Worm (Caenorhabditis elegans) whole organism, L3 larva: ENCODE measurements around the gene F23D12.3.
A peak's percentile ranks its signal among the peaks of the same experiment; 100 is the strongest.

Experiments used
- R02D3.7 ChIP-seq: fragments of 150-350 bp; optimal IDR thresholded peaks from 2 replicates; lab custom pipeline; 2014; ENCODE audit warnings: missing biosample characterization, missing genetic modification characterization
- ZK546.5 ChIP-seq: sonication (generic microtip); optimal IDR thresholded peaks from 2 replicates; lab custom pipeline; 2017; ENCODE audit warnings: missing biosample characterization, missing genetic modification characterization
- aly-2 ChIP-seq: fragments of 150-350 bp; optimal IDR thresholded peaks from 2 replicates; lab custom pipeline; 2014; ENCODE audit warnings: missing biosample characterization, missing genetic modification characterization
- ama-1 ChIP-seq: fragments of 150-350 bp; optimal IDR thresholded peaks from 2 replicates; lab custom pipeline; 2018
- ceh-16 ChIP-seq: sonication (generic microtip); optimal IDR thresholded peaks from 2 replicates; lab custom pipeline; 2017; ENCODE audit warnings: missing biosample characterization, missing genetic modification characterization
- ceh-28 ChIP-seq: fragments of 150-350 bp; optimal IDR thresholded peaks from 2 replicates; lab custom pipeline; 2014; ENCODE audit warnings: missing biosample characterization, missing genetic modification reagents, missing genetic modification characterization
- ceh-82 ChIP-seq: fragments of 150-350 bp; optimal IDR thresholded peaks from 2 replicates; lab custom pipeline; 2014; ENCODE audit warnings: missing biosample characterization, missing genetic modification characterization
- ceh-9 ChIP-seq: sonication (generic microtip); optimal IDR thresholded peaks from 2 replicates; lab custom pipeline; 2018; ENCODE audit warnings: missing biosample characterization, missing genetic modification characterization
- daf-12 ChIP-seq: fragments of 150-350 bp; optimal IDR thresholded peaks from 2 replicates; lab custom pipeline; 2014; ENCODE audit warnings: missing biosample characterization, missing genetic modification reagents, missing genetic modification characterization
- egl-27 ChIP-seq: sonication (generic microtip); optimal IDR thresholded peaks from 4 replicates; lab custom pipeline; 2017; ENCODE audit warnings: missing biosample characterization, missing genetic modification reagents, missing genetic modification characterization
- egl-5 ChIP-seq: fragments of 150-350 bp; optimal IDR thresholded peaks from 2 replicates; lab custom pipeline; 2017; ENCODE audit warnings: missing biosample characterization, missing genetic modification reagents, missing genetic modification characterization, inconsistent platforms
- elt-1 ChIP-seq: fragments of 150-350 bp; optimal IDR thresholded peaks from 2 replicates; lab custom pipeline; 2014; ENCODE audit warnings: missing biosample characterization, missing genetic modification characterization
- elt-2 ChIP-seq: sonication (generic microtip); optimal IDR thresholded peaks from 2 replicates; lab custom pipeline; 2016; ENCODE audit warnings: missing genetic modification reagents, mild to moderate bottlenecking, missing genetic modification characterization, missing compliant biosample characterization
- elt-3 ChIP-seq, 3 experiments: fragments of 150-350 bp in 1 of 3; sonication (generic microtip) in 2 of 3; optimal IDR thresholded peaks; 2 replicates in 2 of 3; 4 replicates in 1 of 3; lab custom pipeline; 2014 to 2017; ENCODE audit warnings: missing biosample characterization in 3 of 3, missing genetic modification characterization in 3 of 3
- eor-1 ChIP-seq, 2 experiments: fragments of 150-350 bp; optimal IDR thresholded peaks; 2 replicates each; lab custom pipeline; 2014 to 2018; ENCODE audit warnings: missing biosample characterization in 2 of 2, missing genetic modification characterization in 2 of 2
- fkh-10 ChIP-seq: sonication (generic microtip); optimal IDR thresholded peaks from 2 replicates; lab custom pipeline; 2017; ENCODE audit warnings: missing biosample characterization, missing genetic modification reagents, missing genetic modification characterization
- fkh-2 ChIP-seq: fragments of 150-350 bp; optimal IDR thresholded peaks from 2 replicates; lab custom pipeline; 2014; ENCODE audit warnings: missing biosample characterization, missing genetic modification reagents, missing genetic modification characterization
- fos-1 ChIP-seq: fragments of 150-350 bp; optimal IDR thresholded peaks from 2 replicates; lab custom pipeline; 2014; ENCODE audit warnings: missing biosample characterization, missing genetic modification characterization
- hmg-11 ChIP-seq: sonication (generic microtip); optimal IDR thresholded peaks from 2 replicates; lab custom pipeline; 2016; ENCODE audit warnings: missing genetic modification characterization, missing compliant biosample characterization
- jun-1 ChIP-seq: fragments of 150-350 bp; optimal IDR thresholded peaks from 2 replicates; lab custom pipeline; 2014; ENCODE audit warnings: missing biosample characterization, missing genetic modification reagents, missing genetic modification characterization
- lin-15B ChIP-seq: fragments of 150-350 bp; optimal IDR thresholded peaks from 2 replicates; lab custom pipeline; 2014; ENCODE audit warnings: missing biosample characterization, missing genetic modification characterization
- lin-39 ChIP-seq: fragments of 150-350 bp; optimal IDR thresholded peaks from 2 replicates; lab custom pipeline; 2018; ENCODE audit warnings: missing biosample characterization, missing genetic modification reagents, missing genetic modification characterization
- lsy-12 ChIP-seq: sonication (generic microtip); optimal IDR thresholded peaks from 2 replicates; lab custom pipeline; 2016; ENCODE audit warnings: mild to moderate bottlenecking, missing genetic modification characterization, missing compliant biosample characterization
- mdl-1 ChIP-seq: fragments of 150-350 bp; optimal IDR thresholded peaks from 2 replicates; lab custom pipeline; 2014; ENCODE audit warnings: missing biosample characterization, missing genetic modification characterization
- mml-1 ChIP-seq: fragments of 150-350 bp; sonication (generic microtip); optimal IDR thresholded peaks from 3 replicates; lab custom pipeline; 2014; ENCODE audit warnings: missing biosample characterization, missing genetic modification characterization
- nfya-1 ChIP-seq: sonication (generic microtip); optimal IDR thresholded peaks from 2 replicates; lab custom pipeline; 2017; ENCODE audit warnings: missing genetic modification characterization, mild to moderate bottlenecking, missing compliant biosample characterization, antibody characterized with exemption, moderate library complexity; ENCODE audit not compliant: insufficient read depth
- nhr-11 ChIP-seq: fragments of 150-350 bp; optimal IDR thresholded peaks from 2 replicates; lab custom pipeline; 2014; ENCODE audit warnings: missing biosample characterization, missing genetic modification characterization
- nhr-12 ChIP-seq: fragments of 150-350 bp; optimal IDR thresholded peaks from 2 replicates; lab custom pipeline; 2014; ENCODE audit warnings: missing biosample characterization, missing genetic modification characterization
- nhr-23 ChIP-seq: fragments of 150-350 bp; optimal IDR thresholded peaks from 2 replicates; lab custom pipeline; 2014; ENCODE audit warnings: missing biosample characterization, missing genetic modification reagents, missing genetic modification characterization
- nhr-237 ChIP-seq: fragments of 150-350 bp; optimal IDR thresholded peaks from 2 replicates; lab custom pipeline; 2014; ENCODE audit warnings: missing biosample characterization, missing genetic modification characterization
- nhr-25 ChIP-seq: sonication (generic microtip); optimal IDR thresholded peaks from 2 replicates; lab custom pipeline; 2017; ENCODE audit warnings: missing biosample characterization, missing genetic modification characterization
- nhr-28 ChIP-seq: fragments of 150-350 bp; optimal IDR thresholded peaks from 2 replicates; lab custom pipeline; 2014; ENCODE audit warnings: missing biosample characterization, missing genetic modification characterization
- nhr-43 ChIP-seq: sonication (generic microtip); optimal IDR thresholded peaks from 2 replicates; lab custom pipeline; 2016; ENCODE audit warnings: mild to moderate bottlenecking, missing genetic modification characterization, missing compliant biosample characterization; ENCODE audit not compliant: poor library complexity, severe bottlenecking
- nhr-67 ChIP-seq: fragments of 150-350 bp; optimal IDR thresholded peaks from 2 replicates; lab custom pipeline; 2014; ENCODE audit warnings: missing biosample characterization, missing genetic modification characterization
- nhr-76 ChIP-seq: fragments of 150-350 bp; sonication (generic microtip); optimal IDR thresholded peaks from 5 replicates; lab custom pipeline; 2014; ENCODE audit warnings: missing biosample characterization, missing genetic modification characterization
- nhr-77 ChIP-seq: fragments of 150-350 bp; optimal IDR thresholded peaks from 2 replicates; lab custom pipeline; 2014; ENCODE audit warnings: missing biosample characterization, missing genetic modification characterization
- pha-4 ChIP-seq: fragments of 150-350 bp; optimal IDR thresholded peaks from 2 replicates; lab custom pipeline; 2014; ENCODE audit warnings: missing biosample characterization, missing genetic modification reagents, missing genetic modification characterization
- pqm-1 ChIP-seq: fragments of 150-350 bp; optimal IDR thresholded peaks from 2 replicates; lab custom pipeline; 2017; ENCODE audit warnings: missing biosample characterization, missing genetic modification characterization, inconsistent platforms
- sea-2 ChIP-seq: fragments of 150-350 bp; sonication (generic microtip); optimal IDR thresholded peaks from 4 replicates; lab custom pipeline; 2014; ENCODE audit warnings: missing biosample characterization, missing genetic modification reagents, missing genetic modification characterization
- skn-1 ChIP-seq: fragments of 150-350 bp; optimal IDR thresholded peaks from 2 replicates; lab custom pipeline; 2014; ENCODE audit warnings: missing biosample characterization, missing genetic modification characterization
- snpc-4 ChIP-seq: fragments of 150-350 bp; optimal IDR thresholded peaks from 2 replicates; lab custom pipeline; 2014; ENCODE audit warnings: missing biosample characterization, missing genetic modification characterization
- tbx-2 ChIP-seq: sonication (generic microtip); optimal IDR thresholded peaks from 2 replicates; lab custom pipeline; 2016; ENCODE audit warnings: mild to moderate bottlenecking, missing genetic modification characterization, missing compliant biosample characterization
- unc-39 ChIP-seq: sonication (generic microtip); optimal IDR thresholded peaks from 4 replicates; lab custom pipeline; 2017; ENCODE audit warnings: missing biosample characterization, missing genetic modification characterization
- unc-62 ChIP-seq: fragments of 150-350 bp; sonication (generic microtip); optimal IDR thresholded peaks from 4 replicates; lab custom pipeline; 2014; ENCODE audit warnings: missing biosample characterization, missing genetic modification reagents, missing genetic modification characterization
- zag-1 ChIP-seq: fragments of 150-350 bp; optimal IDR thresholded peaks from 2 replicates; lab custom pipeline; 2014; ENCODE audit warnings: missing biosample characterization, missing genetic modification characterization
- ztf-11 ChIP-seq: fragments of 150-350 bp; optimal IDR thresholded peaks from 2 replicates; lab custom pipeline; 2014; ENCODE audit warnings: missing biosample characterization, missing genetic modification characterization
- ztf-4 ChIP-seq: fragments of 150-350 bp; optimal IDR thresholded peaks from 2 replicates; lab custom pipeline; 2014; ENCODE audit warnings: missing biosample characterization, missing genetic modification characterization

The F23D12.3 gene

ce11 chrX:14489945-14490344, 47.5 kb downstream of the F23D12.3 start, which contains the start of gene his-24:
his-24 (plus strand) TSS chrX:14490094.
- TF ChIP-seq nfya-1 (tag; lab: Kevin White, UChicago) (peak; percentile 72), mml-1 (tag; lab: Kevin White, UChicago) (no peak), zag-1 (no peak), elt-2 (tag; lab: Kevin White, UChicago) (peak; percentile 59), ztf-11 (no peak), nhr-11 (tag; lab: Kevin White, UChicago) (no peak), egl-27 (tag; lab: Kevin White, UChicago) (peak; percentile 49), ceh-28 (tag; lab: Kevin White, UChicago) (no peak), fos-1 (tag; lab: Kevin White, UChicago) (no peak), nhr-25 (peak; percentile 94), nhr-28 (tag; lab: Kevin White, UChicago) (no peak), skn-1 (peak; percentile 82), nhr-77 (tag; lab: Kevin White, UChicago) (peak; percentile 3), fkh-2 (no peak), ama-1 (lab: Kevin White, UChicago) (peak; percentile 91), sea-2 (GFP tag; lab: Kevin White, UChicago) (no peak), aly-2 (tag; lab: Kevin White, UChicago) (no peak), ceh-9 (tag; lab: Kevin White, UChicago) (no peak), pqm-1 (no peak), hmg-11 (tag; lab: Kevin White, UChicago) (peak; percentile 56), jun-1 (tag; lab: Kevin White, UChicago) (peak; percentile 60), egl-5 (no peak), unc-62 (no peak), snpc-4 (tag; lab: Kevin White, UChicago) (peak; percentile 33), ZK546.5 (tag; lab: Kevin White, UChicago) (no peak), unc-39 (no peak), ceh-16 (tag; lab: Kevin White, UChicago) (no peak), lin-39 (tag; lab: Kevin White, UChicago) (peak; percentile 92), lsy-12 (peak; percentile 75), mdl-1 (tag; lab: Kevin White, UChicago) (no peak), pha-4 (tag; lab: Kevin White, UChicago) (peak; percentile 81), nhr-23 (tag; lab: Kevin White, UChicago) (peak; percentile 86), nhr-43 (peak; percentile 60), elt-1 (tag; lab: Kevin White, UChicago) (peak; percentile 7), elt-3 (tag; optimal IDR thresholded peaks at IDR 0.05; lab: Kevin White, UChicago) (peak in 1 of 3 experiments; percentile 10), tbx-2 (tag; lab: Kevin White, UChicago) (peak; percentile 18), R02D3.7 (tag; lab: Kevin White, UChicago) (peak; percentile 16), daf-12 (tag; lab: Kevin White, UChicago) (no peak), eor-1 (tag; optimal IDR thresholded peaks at IDR 0.05; lab: Kevin White, UChicago) (no peak), nhr-237 (tag; lab: Kevin White, UChicago) (no peak), lin-15B (tag; lab: Kevin White, UChicago) (no peak), nhr-76 (tag; lab: Kevin White, UChicago) (no peak), nhr-67 (no peak), fkh-10 (GFP tag; lab: Kevin White, UChicago) (no peak), ztf-4 (tag; lab: Kevin White, UChicago) (no peak), nhr-12 (tag; lab: Kevin White, UChicago) (no peak), ceh-82 (tag; lab: Kevin White, UChicago) (peak; percentile 38)
